Fruit fly (Drosophila melanogaster): ENCODE data around the gene CG34129.
A peak's percentile ranks its signal among the peaks of the same experiment; 100 is the strongest.

The CG34129 gene

DNA sequence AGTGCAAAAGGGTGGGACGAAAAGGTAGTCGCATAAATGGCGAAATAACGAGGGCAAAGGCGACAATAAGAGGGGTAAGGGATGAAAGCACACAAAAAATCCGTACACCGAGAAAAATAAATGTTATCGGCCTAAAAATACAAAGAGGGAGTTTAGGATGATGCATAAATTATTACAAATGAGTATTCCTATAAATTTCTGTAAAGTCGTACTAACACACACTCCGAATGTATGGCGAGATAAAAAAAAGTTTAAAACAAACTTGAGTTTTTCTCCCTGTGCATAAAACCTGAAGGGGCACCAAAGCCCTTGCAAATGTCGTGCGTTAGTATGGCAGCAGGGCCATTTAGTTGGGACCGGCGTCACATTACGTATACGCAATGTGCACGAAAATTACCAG, 19.0 kb downstream of the CG34129 start (continued):
- peak; percentile 72 for TF ChIP-seq CG7839 (tag; optimal IDR thresholded peaks at IDR 0.05)
- no peak for TF ChIP-seq gce (GFP tag; IDR thresholded peaks at IDR 0.05)
- peak; percentile 12 for TF ChIP-seq CG4328 (GFP tag; optimal IDR thresholded peaks at IDR 0.05)
- TF ChIP-seq crc (GFP tag; optimal IDR thresholded peaks at IDR 0.05): peak; percentile 43
- TF ChIP-seq chinmo (GFP tag; IDR thresholded peaks at IDR 0.05; ENCODE audit: partially characterized antibody): no peak
- peak; percentile 47 for TF ChIP-seq Deaf1 (tag; optimal IDR thresholded peaks at IDR 0.05)
- no peak for TF ChIP-seq lbe (GFP tag; optimal IDR thresholded peaks at IDR 0.05)
- no peak for TF ChIP-seq Mad (GFP tag; optimal IDR thresholded peaks at IDR 0.05)
- TF ChIP-seq sug (tag; optimal IDR thresholded peaks at IDR 0.05): peak; percentile 28
- no peak for TF ChIP-seq CG4707 (GFP tag; optimal IDR thresholded peaks at IDR 0.05)
- no peak for TF ChIP-seq CG8478 (optimal IDR thresholded peaks at IDR 0.05)
- no peak for TF ChIP-seq shn (GFP tag; optimal IDR thresholded peaks at IDR 0.05)
- peak; percentile 71 for TF ChIP-seq scrt (GFP tag; optimal IDR thresholded peaks at IDR 0.05)
- 0 out of 2 replicates have a peak, but pooled peaks have one; percentile 19 for TF ChIP-seq dati (GFP tag; IDR thresholded peaks at IDR 0.05)
- no peak for TF ChIP-seq pb (GFP tag; optimal IDR thresholded peaks at IDR 0.05)
- TF ChIP-seq stc (GFP tag; IDR thresholded peaks at IDR 0.05): peak; percentile 67; the same call in 1 of the 2 replicates
- TF ChIP-seq Tbp (GFP tag; optimal IDR thresholded peaks at IDR 0.05): no peak
- no peak for TF ChIP-seq sisA (GFP tag; IDR thresholded peaks at IDR 0.05)
- TF ChIP-seq ab (GFP tag; optimal IDR thresholded peaks at IDR 0.05): no peak
- TF ChIP-seq CG15696 (tag; optimal IDR thresholded peaks at IDR 0.05): no peak
- TF ChIP-seq ato (GFP tag; IDR thresholded peaks at IDR 0.05; ENCODE audit: partially characterized antibody): no peak
- no peak for TF ChIP-seq gsb (GFP tag; IDR thresholded peaks at IDR 0.05)
- peak; percentile 8 for TF ChIP-seq Hr3 (GFP tag; optimal IDR thresholded peaks at IDR 0.05)
- TF ChIP-seq CG32532 (GFP tag; IDR thresholded peaks at IDR 0.05): peak; percentile 74; the same call in 1 of the 2 replicates
- no peak for TF ChIP-seq wek (GFP tag; optimal IDR thresholded peaks at IDR 0.05)
- no peak for TF ChIP-seq nerfin-1 (tag; optimal IDR thresholded peaks at IDR 0.05)
- no peak for TF ChIP-seq crp (GFP tag; optimal IDR thresholded peaks at IDR 0.05)
- TF ChIP-seq nau (GFP tag; optimal IDR thresholded peaks at IDR 0.05): peak; percentile 38
- no peak for TF ChIP-seq HmgZ (tag; optimal IDR thresholded peaks at IDR 0.05)
- TF ChIP-seq unc-4 (GFP tag; IDR thresholded peaks at IDR 0.05; ENCODE audit: partially characterized antibody): no peak
- peak; percentile 27; the same call in 1 of the 3 replicates for TF ChIP-seq croc (GFP tag; conservative IDR thresholded peaks at IDR 0.05)
- no peak for TF ChIP-seq Taf1 (GFP tag; IDR thresholded peaks at IDR 0.05)
- TF ChIP-seq Vsx1 (GFP tag; optimal IDR thresholded peaks at IDR 0.05): no peak
- TF ChIP-seq az2 (GFP tag; optimal IDR thresholded peaks at IDR 0.05): no peak
- TF ChIP-seq CG3726 (GFP tag; IDR thresholded peaks at IDR 0.05): no peak
- no peak for TF ChIP-seq Sry-β (GFP tag; optimal IDR thresholded peaks at IDR 0.05)
- no peak for TF ChIP-seq CG4617 (GFP tag; optimal IDR thresholded peaks at IDR 0.05; ENCODE audit: borderline replicate concordance)
- TF ChIP-seq Xbp1 (GFP tag; optimal IDR thresholded peaks at IDR 0.05): peak; percentile 20
- TF ChIP-seq CG15479 (GFP tag; optimal IDR thresholded peaks at IDR 0.05): no peak
- no peak for TF ChIP-seq ap (GFP tag; IDR thresholded peaks at IDR 0.05)
- TF ChIP-seq Eip74EF (GFP tag; optimal IDR thresholded peaks at IDR 0.05): no peak
- peak; percentile 68 for TF ChIP-seq CG13624 (GFP tag; optimal IDR thresholded peaks at IDR 0.05)
- TF ChIP-seq Ravus (GFP tag; IDR thresholded peaks at IDR 0.05): peak; percentile 12; the same call in 1 of the 2 replicates
- TF ChIP-seq Ada2b (GFP tag; IDR thresholded peaks at IDR 0.05): peak; percentile 64
- TF ChIP-seq CG9797 (GFP tag; optimal IDR thresholded peaks at IDR 0.05): no peak
- peak; percentile 46 for TF ChIP-seq Sox100B (GFP tag; optimal IDR thresholded peaks at IDR 0.05)
- no peak for TF ChIP-seq ac (GFP tag; optimal IDR thresholded peaks at IDR 0.05)
- TF ChIP-seq Fer2 (tag; optimal IDR thresholded peaks at IDR 0.05): peak; percentile 22
- TF ChIP-seq CG2712 (tag; optimal IDR thresholded peaks at IDR 0.05): no peak
- no peak for TF ChIP-seq slp2 (GFP tag; optimal IDR thresholded peaks at IDR 0.05)
- no peak for TF ChIP-seq salm (tag; optimal IDR thresholded peaks at IDR 0.05)

All from whole organism, embryonic.